Fruit fly (Drosophila melanogaster) whole organism, embryonic: ENCODE results near the gene Rab9D.

ENCODE experiments used
- Awh ChIP-seq: fragments of 200-800 bp; sonication (Bioruptor generic); IDR thresholded peaks from 2 replicates; pipeline ENCODE4, ENCODE4 v1.3.6; 2022; ENCODE audit warnings: missing biosample characterization, missing genetic modification characterization
- BtbVII ChIP-seq: fragments of 200-800 bp; sonication (Bioruptor generic); optimal IDR thresholded peaks from 3 replicates; lab custom pipeline; 2017; ENCODE audit warnings: missing biosample characterization, mild to moderate bottlenecking, missing genetic modification characterization
- CG10209 ChIP-seq: fragments of 200-800 bp; sonication (Bioruptor generic); optimal IDR thresholded peaks from 3 replicates; lab custom pipeline; 2017; ENCODE audit warnings: missing biosample characterization, mild to moderate bottlenecking, missing genetic modification characterization, missing genetic modification reagents
- CG10462 ChIP-seq: fragments of 200-800 bp; sonication (Bioruptor generic); optimal IDR thresholded peaks from 2 replicates; lab custom pipeline; 2016; ENCODE audit warnings: missing biosample characterization, missing genetic modification characterization
- CG10654 ChIP-seq: fragments of 200-800 bp; sonication (Bioruptor generic); optimal IDR thresholded peaks from 2 replicates; lab custom pipeline; 2016; ENCODE audit warnings: missing biosample characterization, missing genetic modification characterization
- CG10979 ChIP-seq: fragments of 200-800 bp; sonication (Bioruptor generic); optimal IDR thresholded peaks from 2 replicates; lab custom pipeline; 2018; ENCODE audit warnings: missing biosample characterization, mild to moderate bottlenecking, missing genetic modification characterization, moderate library complexity
- CG11398 ChIP-seq: fragments of 200-800 bp; sonication (Bioruptor generic); optimal IDR thresholded peaks from 2 replicates; lab custom pipeline; 2016; ENCODE audit warnings: missing biosample characterization, missing genetic modification characterization
- CG12104 ChIP-seq: fragments of 200-800 bp; sonication (Bioruptor generic); optimal IDR thresholded peaks from 3 replicates; lab custom pipeline; 2016; ENCODE audit warnings: missing biosample characterization, missing genetic modification characterization
- CG12155 ChIP-seq: fragments of 200-800 bp; sonication (Bioruptor generic); optimal IDR thresholded peaks from 3 replicates; lab custom pipeline; 2016; ENCODE audit warnings: missing biosample characterization, missing genetic modification characterization
- CG14860 ChIP-seq: fragments of 200-800 bp; sonication (Bioruptor generic); IDR thresholded peaks from 3 replicates; pipeline ENCODE4 v1.3.6; 2022; ENCODE audit warnings: missing biosample characterization, missing genetic modification characterization; ENCODE audit not compliant: partially characterized antibody
- CG14965 ChIP-seq: fragments of 200-800 bp; sonication (Bioruptor generic); optimal IDR thresholded peaks from 2 replicates; lab custom pipeline; 2016; ENCODE audit warnings: missing biosample characterization, missing genetic modification characterization, borderline replicate concordance
- CG1529 ChIP-seq: fragments of 200-800 bp; sonication (Bioruptor generic); optimal IDR thresholded peaks from 3 replicates; lab custom pipeline; 2018; ENCODE audit warnings: missing biosample characterization, missing genetic modification characterization
- CG15601 ChIP-seq: fragments of 200-800 bp; sonication (Bioruptor generic); optimal IDR thresholded peaks from 3 replicates; lab custom pipeline; 2019; ENCODE audit warnings: missing biosample characterization, mild to moderate bottlenecking, missing genetic modification characterization, moderate library complexity
- CG34376 ChIP-seq: fragments of 200-800 bp; sonication (Bioruptor generic); optimal IDR thresholded peaks from 2 replicates; lab custom pipeline; 2018; ENCODE audit warnings: missing biosample characterization, mild to moderate bottlenecking, missing genetic modification characterization
- CG3726 ChIP-seq: fragments of 200-800 bp; sonication (Bioruptor generic); IDR thresholded peaks from 3 replicates; pipeline ENCODE4, ENCODE4 v1.3.6; 2022; ENCODE audit warnings: missing biosample characterization, missing genetic modification characterization
- CG3838 ChIP-seq: fragments of 200-800 bp; sonication (Bioruptor generic); optimal IDR thresholded peaks from 3 replicates; lab custom pipeline; 2016; ENCODE audit warnings: missing biosample characterization, missing genetic modification characterization
- CG3847 ChIP-seq: fragments of 200-800 bp; sonication (Bioruptor generic); IDR thresholded peaks from 2 replicates; pipeline ENCODE4 v1.3.6; 2022; ENCODE audit warnings: missing biosample characterization, missing genetic modification characterization
- CG6765 ChIP-seq: fragments of 200-800 bp; sonication (Bioruptor generic); optimal IDR thresholded peaks from 3 replicates; lab custom pipeline; 2017; ENCODE audit warnings: missing biosample characterization, mild to moderate bottlenecking, missing genetic modification characterization
- CG7839 ChIP-seq: fragments of 200-800 bp; sonication (Bioruptor generic); optimal IDR thresholded peaks from 3 replicates; lab custom pipeline; 2018; ENCODE audit warnings: missing biosample characterization, mild to moderate bottlenecking, missing genetic modification characterization, moderate library complexity
- CG8089 ChIP-seq: fragments of 200-800 bp; sonication (Bioruptor generic); optimal IDR thresholded peaks from 3 replicates; lab custom pipeline; 2016; ENCODE audit warnings: missing biosample characterization, missing genetic modification characterization
- CG9215 ChIP-seq: fragments of 200-800 bp; sonication (Bioruptor generic); IDR thresholded peaks from 2 replicates; pipeline ENCODE4 v1.3.6; 2022; ENCODE audit warnings: missing biosample characterization, missing genetic modification characterization
- CG9437 ChIP-seq: fragments of 200-800 bp; sonication (Bioruptor generic); optimal IDR thresholded peaks from 2 replicates; lab custom pipeline; 2018; ENCODE audit warnings: missing biosample characterization, mild to moderate bottlenecking, missing genetic modification characterization
- Dfd ChIP-seq, 2 experiments: fragments of >200 bp; optimal IDR thresholded peaks; 2 replicates each; lab custom pipeline; 2017; ENCODE audit warnings: missing biosample characterization in 2 of 2, missing genetic modification characterization in 2 of 2
- Ets65A ChIP-seq: fragments of 200-800 bp; sonication (Bioruptor generic); peaks from one replicate; lab custom pipeline; 2016; ENCODE audit warnings: missing biosample characterization, missing genetic modification characterization
- HLH4C ChIP-seq: fragments of 200-800 bp; sonication (Bioruptor generic); IDR thresholded peaks from 3 replicates; pipeline ENCODE4 v1.3.6; 2022; ENCODE audit warnings: missing biosample characterization, missing genetic modification characterization; ENCODE audit not compliant: partially characterized antibody
- Rfx ChIP-seq: fragments of 200-800 bp; sonication (Bioruptor generic); IDR thresholded peaks from 2 replicates; pipeline ENCODE4 v1.3.6; 2022; ENCODE audit warnings: missing biosample characterization, missing genetic modification characterization
- Six4 ChIP-seq: fragments of 200-800 bp; sonication (Bioruptor generic); optimal IDR thresholded peaks from 2 replicates; lab custom pipeline; 2016; ENCODE audit warnings: missing biosample characterization, missing genetic modification characterization
- Sox100B ChIP-seq: fragments of 200-800 bp; sonication (Bioruptor generic); optimal IDR thresholded peaks from 3 replicates; lab custom pipeline; 2018; ENCODE audit warnings: missing biosample characterization, mild to moderate bottlenecking, missing genetic modification characterization
- Sry-β ChIP-seq: fragments of 200-800 bp; sonication (Bioruptor generic); optimal IDR thresholded peaks from 2 replicates; lab custom pipeline; 2018; ENCODE audit warnings: missing biosample characterization, mild to moderate bottlenecking, missing genetic modification characterization, moderate library complexity
- Ssrp ChIP-seq: fragments of 200-800 bp; sonication (Bioruptor generic); optimal IDR thresholded peaks from 2 replicates; lab custom pipeline; 2018; ENCODE audit warnings: missing biosample characterization, mild to moderate bottlenecking, missing genetic modification characterization, moderate library complexity
- az2 ChIP-seq: fragments of 200-800 bp; sonication (Bioruptor generic); optimal IDR thresholded peaks from 3 replicates; lab custom pipeline; 2016; ENCODE audit warnings: missing biosample characterization, missing genetic modification characterization
- cad ChIP-seq: fragments of >200 bp; optimal IDR thresholded peaks from 2 replicates; lab custom pipeline; 2017; ENCODE audit warnings: missing biosample characterization, missing genetic modification characterization
- cas ChIP-seq: fragments of 200-800 bp; sonication (Bioruptor generic); IDR thresholded peaks from 2 replicates; pipeline ENCODE4 v1.3.6; 2022; ENCODE audit warnings: missing biosample characterization, missing genetic modification characterization
- eve ChIP-seq, 2 experiments: fragments of >200 bp; optimal IDR thresholded peaks; 2 replicates each; lab custom pipeline; 2017; ENCODE audit warnings: missing biosample characterization in 2 of 2, missing genetic modification characterization in 2 of 2
- ham ChIP-seq: fragments of 200-800 bp; sonication (Bioruptor generic); IDR thresholded peaks from 2 replicates; pipeline ENCODE4 v1.3.6; 2022; ENCODE audit warnings: missing biosample characterization, missing genetic modification characterization
- insv ChIP-seq, 2 experiments: fragments of 200-800 bp; sonication (Bioruptor generic); optimal IDR thresholded peaks; 3 replicates each; lab custom pipeline; 2016 to 2018; ENCODE audit warnings: missing biosample characterization in 2 of 2, missing genetic modification characterization in 2 of 2
- kah ChIP-seq: fragments of 200-800 bp; sonication (Bioruptor generic); optimal IDR thresholded peaks from 2 replicates; lab custom pipeline; 2018; ENCODE audit warnings: missing biosample characterization, mild to moderate bottlenecking, missing genetic modification characterization
- klu ChIP-seq: fragments of 200-800 bp; sonication (Bioruptor generic); IDR thresholded peaks from 2 replicates; pipeline ENCODE4 v1.3.6; 2022; ENCODE audit warnings: missing biosample characterization, missing genetic modification characterization
- p53 ChIP-seq: fragments of 200-800 bp; sonication (Bioruptor generic); optimal IDR thresholded peaks from 2 replicates; lab custom pipeline; 2016; ENCODE audit warnings: missing biosample characterization, missing genetic modification characterization
- pb ChIP-seq: fragments of 200-800 bp; sonication (Bioruptor generic); optimal IDR thresholded peaks from 3 replicates; lab custom pipeline; 2016; ENCODE audit warnings: missing biosample characterization, missing genetic modification characterization
- peb ChIP-seq: fragments of 200-800 bp; sonication (Bioruptor generic); IDR thresholded peaks from 2 replicates; pipeline ENCODE4 v1.3.6; 2022; ENCODE audit warnings: missing biosample characterization, missing genetic modification characterization
- row ChIP-seq: fragments of 200-800 bp; sonication (Bioruptor generic); IDR thresholded peaks from 3 replicates; pipeline ENCODE4 v1.3.6; 2022; ENCODE audit warnings: missing biosample characterization, missing genetic modification characterization
- sc ChIP-seq, 3 experiments: fragments of >200 bp in 2 of 3; fragments of 200-800 bp in 1 of 3; sonication (Bioruptor generic) in 1 of 3; optimal IDR thresholded peaks; 2 replicates in 2 of 3; 3 replicates in 1 of 3; lab custom pipeline; 2017; ENCODE audit warnings: mild to moderate bottlenecking in 1 of 3, missing biosample characterization in 1 of 3, missing genetic modification characterization in 1 of 3, missing genetic modification reagents in 1 of 3
- sd ChIP-seq: fragments of 200-800 bp; sonication (Bioruptor generic); optimal IDR thresholded peaks from 3 replicates; lab custom pipeline; 2018; ENCODE audit warnings: missing biosample characterization, mild to moderate bottlenecking, missing genetic modification characterization, moderate library complexity
- sens ChIP-seq: fragments of 200-800 bp; sonication (Bioruptor generic); peaks from one replicate; lab custom pipeline; 2016; ENCODE audit warnings: missing biosample characterization, missing genetic modification characterization
- sim ChIP-seq: fragments of 200-800 bp; sonication (Bioruptor generic); IDR thresholded peaks from 2 replicates; pipeline ENCODE4 v1.3.6; 2022; ENCODE audit warnings: missing biosample characterization, missing genetic modification characterization
- sug ChIP-seq: fragments of 200-800 bp; optimal IDR thresholded peaks from 2 replicates; lab custom pipeline; 2019; ENCODE audit warnings: missing biosample characterization, mild to moderate bottlenecking, missing genetic modification characterization, moderate library complexity
- tx ChIP-seq: fragments of 200-800 bp; sonication (Bioruptor generic); optimal IDR thresholded peaks from 2 replicates; lab custom pipeline; 2016; ENCODE audit warnings: missing biosample characterization, missing genetic modification characterization
- wor ChIP-seq: fragments of 200-800 bp; sonication (Bioruptor generic); IDR thresholded peaks from 2 replicates; pipeline ENCODE4 v1.3.6; 2022; ENCODE audit warnings: missing biosample characterization, missing genetic modification characterization
- yki ChIP-seq: fragments of >200 bp; optimal IDR thresholded peaks from 3 replicates; lab custom pipeline; 2018

Gene Rab9D

dm6 chrX:10547070-10547856, 41.6 kb upstream of the Rab9D start (continued):
- no peak for TF ChIP-seq sd (tag; lab: Kevin White, UChicago)
- TF ChIP-seq CG14860 (GFP tag; lab: Robert Waterston, UW): no peak
- peak; percentile 68 for TF ChIP-seq CG3838 (GFP tag; lab: Kevin White, UChicago)
- TF ChIP-seq Six4 (GFP tag; lab: Kevin White, UChicago): peak; percentile 79
- peak; percentile 88 for TF ChIP-seq CG15601
- TF ChIP-seq CG11398 (GFP tag; lab: Kevin White, UChicago): peak; percentile 88
- TF ChIP-seq CG10462 (GFP tag; lab: Kevin White, UChicago): peak; percentile 85
- peak; percentile 75 for TF ChIP-seq CG12155 (GFP tag; lab: Kevin White, UChicago)
- TF ChIP-seq sug (tag; lab: Kevin White, UChicago): peak; percentile 67
- peak; percentile 91 for TF ChIP-seq Awh (GFP tag; lab: Robert Waterston, UW)
- peak; percentile 88 for TF ChIP-seq CG10654 (GFP tag; lab: Kevin White, UChicago)
- peak; percentile 86 for TF ChIP-seq az2
- TF ChIP-seq CG9437 (GFP tag; lab: Kevin White, UChicago): peak; percentile 86
- peak; percentile 87 for TF ChIP-seq CG12104 (GFP tag; lab: Kevin White, UChicago)
- TF ChIP-seq kah: peak; percentile 86
- TF ChIP-seq cad: no peak
- TF ChIP-seq sens: peak; percentile 99
- TF ChIP-seq klu (GFP tag; lab: Robert Waterston, UW): peak; percentile 74; the same call in 1 of the 2 replicates
- TF ChIP-seq wor (GFP tag; lab: Robert Waterston, UW): peak; percentile 92
- peak; percentile 79 for TF ChIP-seq Rfx
- TF ChIP-seq cas (GFP tag; lab: Robert Waterston, UW): no peak
- TF ChIP-seq CG34376 (GFP tag; lab: Kevin White, UChicago): peak; percentile 27
- peak; percentile 92 for TF ChIP-seq CG7839 (tag; lab: Kevin White, UChicago)
- peak; percentile 81 for TF ChIP-seq p53 (GFP tag; lab: Kevin White, UChicago)
- peak; percentile 98 for TF ChIP-seq Ets65A (GFP tag; lab: Kevin White, UChicago)
- peak in 1 of 2 experiments; percentile 98 for TF ChIP-seq eve (GFP tag; optimal IDR thresholded peaks at IDR 0.05; lab: Kevin White, UChicago)
- TF ChIP-seq yki: no peak
- TF ChIP-seq CG3847 (GFP tag; lab: Robert Waterston, UW): peak; percentile 71
- TF ChIP-seq sc (optimal IDR thresholded peaks at IDR 0.05; lab: Kevin White, UChicago): no peak
- TF ChIP-seq sc (GFP tag; optimal IDR thresholded peaks at IDR 0.05; lab: Kevin White, UChicago): peak; percentile 81
- peak; percentile 76 for TF ChIP-seq peb (GFP tag; lab: Robert Waterston, UW)
- peak; percentile 67 for TF ChIP-seq BtbVII (GFP tag; lab: Kevin White, UChicago)
- TF ChIP-seq CG8089 (GFP tag; lab: Kevin White, UChicago): peak; percentile 80
- TF ChIP-seq Sox100B (GFP tag; lab: Kevin White, UChicago): peak; percentile 93
- no peak; the same call in 1 of the 2 replicates for TF ChIP-seq CG9215 (GFP tag; lab: Robert Waterston, UW)
- peak; percentile 48 for TF ChIP-seq CG14965 (GFP tag; lab: Kevin White, UChicago)
- TF ChIP-seq ham (GFP tag; lab: Robert Waterston, UW): 0 out of 2 replicates have a peak, but pooled peaks have one; percentile 35
- TF ChIP-seq insv (GFP tag; optimal IDR thresholded peaks at IDR 0.05; lab: Kevin White, UChicago): no peak
- peak; percentile 45 for TF ChIP-seq Sry-β
- peak; percentile 85 for TF ChIP-seq CG10209 (GFP tag; lab: Kevin White, UChicago)
- no peak for TF ChIP-seq HLH4C
- peak; percentile 87 for TF ChIP-seq row (GFP tag; lab: Robert Waterston, UW)
- TF ChIP-seq Ssrp (tag; lab: Kevin White, UChicago): peak; percentile 93
- TF ChIP-seq CG3726 (GFP tag; lab: Robert Waterston, UW): peak; percentile 83; the same call in 2 of the 3 replicates
- TF ChIP-seq sim (GFP tag; lab: Robert Waterston, UW): peak; percentile 78
- no peak for TF ChIP-seq Dfd (GFP tag; optimal IDR thresholded peaks at IDR 0.05; lab: Kevin White, UChicago)
- TF ChIP-seq tx (GFP tag; lab: Kevin White, UChicago): peak; percentile 81
- peak; percentile 90 for TF ChIP-seq CG10979 (tag; lab: Kevin White, UChicago)
- TF ChIP-seq CG6765 (GFP tag; lab: Kevin White, UChicago): peak; percentile 78
- TF ChIP-seq pb (GFP tag; lab: Kevin White, UChicago): peak; percentile 86
- peak; percentile 89 for TF ChIP-seq CG1529
